Worm (Caenorhabditis elegans) whole organism, L4 larva: ENCODE results near the gene Y46H3C.7.
"Not testable (repeated sequence)": the region's sequence is repeated elsewhere in the genome, so short reads cannot be mapped to it uniquely, and the experiment has no call there.

ENCODE experiments used
- Y75B8A.6 ChIP-seq: fragments of 200-800 bp; sonication (Bioruptor generic); IDR thresholded peaks from 2 replicates; pipeline ENCODE4 v1.3.6; 2022; ENCODE audit warnings: missing genetic modification reagents, missing genetic modification characterization, missing compliant biosample characterization
- dve-1 ChIP-seq: sonication (generic microtip); optimal IDR thresholded peaks from 2 replicates; lab custom pipeline; 2017; ENCODE audit warnings: antibody characterized with exemption, mild to moderate bottlenecking, missing genetic modification characterization, missing compliant biosample characterization; ENCODE audit not compliant: insufficient read depth
- fkh-10 ChIP-seq: fragments of 150-350 bp; optimal IDR thresholded peaks from 2 replicates; lab custom pipeline; 2014; ENCODE audit warnings: missing biosample characterization, missing genetic modification reagents, missing genetic modification characterization
- fos-1 ChIP-seq: fragments of 150-350 bp; optimal IDR thresholded peaks from 2 replicates; lab custom pipeline; 2014; ENCODE audit warnings: missing biosample characterization, missing genetic modification characterization
- lin-29 ChIP-seq: fragments of 200-800 bp; sonication (Bioruptor generic); IDR thresholded peaks from 2 replicates; pipeline ENCODE4 v1.3.6; 2022; ENCODE audit warnings: missing genetic modification reagents, missing genetic modification characterization, missing compliant biosample characterization
- nhr-10 ChIP-seq: fragments of 150-350 bp; optimal IDR thresholded peaks from 2 replicates; lab custom pipeline; 2014; ENCODE audit warnings: missing biosample characterization, missing genetic modification characterization
- nhr-11 ChIP-seq: fragments of 150-350 bp; optimal IDR thresholded peaks from 2 replicates; lab custom pipeline; 2014; ENCODE audit warnings: missing biosample characterization, missing genetic modification characterization
- nhr-28 ChIP-seq: fragments of 150-350 bp; optimal IDR thresholded peaks from 2 replicates; lab custom pipeline; 2014; ENCODE audit warnings: missing biosample characterization, missing genetic modification characterization
- php-3 ChIP-seq: fragments of 200-800 bp; sonication (Bioruptor generic); IDR thresholded peaks from 2 replicates; pipeline ENCODE4 v1.3.6; 2022; ENCODE audit warnings: missing genetic modification reagents, missing genetic modification characterization, missing compliant biosample characterization
- pqm-1 ChIP-seq: sonication (generic microtip); optimal IDR thresholded peaks from 2 replicates; lab custom pipeline; 2017; ENCODE audit warnings: missing biosample characterization, missing genetic modification characterization
- unc-62 ChIP-seq, 3 experiments: fragments of 150-350 bp in 1 of 3; sonication (generic microtip); optimal IDR thresholded peaks in 2 of 3; peaks in 1 of 3; 1 replicate in 1 of 3; 2 replicates in 2 of 3; lab custom pipeline; 2014 to 2017; ENCODE audit warnings: missing biosample characterization in 3 of 3, missing genetic modification characterization in 3 of 3, missing genetic modification reagents in 3 of 3, missing genotype in 1 of 3
- ztf-11 ChIP-seq: fragments of 150-350 bp; optimal IDR thresholded peaks from 2 replicates; lab custom pipeline; 2014; ENCODE audit warnings: missing biosample characterization, missing genetic modification characterization

- TF ChIP-seq fkh-10; pqm-1 (tag; lab: Kevin White, UChicago); dve-1; ztf-11 (tag; lab: Kevin White, UChicago); nhr-28 (tag; lab: Kevin White, UChicago); nhr-10 (tag; lab: Kevin White, UChicago); lin-29; nhr-11 (tag; lab: Kevin White, UChicago); unc-62 (GFP tag; optimal IDR thresholded peaks at IDR 0.05 in 1 of 2; lab: Kevin White, UChicago); unc-62 (tag; optimal IDR thresholded peaks at IDR 0.05; lab: Kevin White, UChicago); Y75B8A.6 (GFP tag; lab: Robert Waterston, UW); fos-1 (tag; lab: Kevin White, UChicago); php-3 (GFP tag; lab: Robert Waterston, UW): not testable (repeated sequence)
These were observed 18.6 kb upstream of the Y46H3C.7 start for ce11 chrV:1712471-1712870.
